Fruit fly (Drosophila melanogaster) S2 (cell line): ENCODE results near the gene CG4278.

Experiments used
- CG8478 ChIP-seq: fragments of >200 bp; optimal IDR thresholded peaks from 2 replicates; lab custom pipeline; 2018
- CTCF ChIP-seq, 2 experiments: fragments of >200 bp; optimal IDR thresholded peaks; 2 replicates each; lab custom pipeline; 2018

Gene CG4278

dm6 chr2L:16321872-16322631, 4.8 kb upstream of the CG4278 start:
- TF ChIP-seq CTCF (optimal IDR thresholded peaks at IDR 0.05; lab: Kevin White, UChicago), result no peak
- no peak for TF ChIP-seq CG8478 (lab: Kevin White, UChicago)

- TF ChIP-seq CG8478 (lab: Kevin White, UChicago) (no peak), CTCF (optimal IDR thresholded peaks at IDR 0.05; lab: Kevin White, UChicago) (no peak)
These were observed 3.3 kb upstream of the CG4278 start for dm6 chr2L:16323544-16323943.

dm6 chr2L:16324833-16325232, 2.0 kb upstream of the CG4278 start:
- TF ChIP-seq CTCF (optimal IDR thresholded peaks at IDR 0.05; lab: Kevin White, UChicago) (no peak), CG8478 (lab: Kevin White, UChicago) (no peak)

- TF ChIP-seq CTCF (optimal IDR thresholded peaks at IDR 0.05; lab: Kevin White, UChicago), result no peak
- no peak for TF ChIP-seq CG8478 (lab: Kevin White, UChicago)
These were observed 1.2 kb upstream of the CG4278 start, which contains the start of gene cact for dm6 chr2L:16325515-16326257. Gene cact (minus strand): TSS chr2L:16326207.

- TF ChIP-seq CG8478 (lab: Kevin White, UChicago) (no peak), CTCF (optimal IDR thresholded peaks at IDR 0.05; lab: Kevin White, UChicago) (peak in 1 of 2 experiments; percentile 19)
These were observed 2.2 kb downstream of the CG4278 start, which contains the start of gene mRpL4 for dm6 chr2L:16329102-16329520. Gene mRpL4 (minus strand): TSS chr2L:16329132.

dm6 chr2L:16329625-16330024, 2.8 kb downstream of the CG4278 start, which contains the start of gene CG4440:
Gene CG4440 (plus strand): TSS chr2L:16329925.
- TF ChIP-seq CTCF (optimal IDR thresholded peaks at IDR 0.05; lab: Kevin White, UChicago), result no peak
- TF ChIP-seq CG8478 (lab: Kevin White, UChicago), result no peak

dm6 chr2L:16337785-16338184, 10.9 kb downstream of the CG4278 start, which contains the start of gene CG31817:
Gene CG31817 (minus strand): TSS chr2L:16337885.
- TF ChIP-seq CTCF (optimal IDR thresholded peaks at IDR 0.05; lab: Kevin White, UChicago) (no peak), CG8478 (lab: Kevin White, UChicago) (no peak)

- TF ChIP-seq CG8478 (lab: Kevin White, UChicago), result no peak
- TF ChIP-seq CTCF (optimal IDR thresholded peaks at IDR 0.05; lab: Kevin White, UChicago), result no peak
These were observed 13.4 kb downstream of the CG4278 start, which contains the start of gene CG42266 for dm6 chr2L:16340268-16340667. Gene CG42266 (minus strand): TSS chr2L:16340368.

- TF ChIP-seq CTCF (optimal IDR thresholded peaks at IDR 0.05; lab: Kevin White, UChicago), result no peak
- TF ChIP-seq CG8478 (lab: Kevin White, UChicago), result no peak
These were observed 15.4 kb downstream of the CG4278 start, which contains the start of gene CG44405 for dm6 chr2L:16342224-16342623. Gene CG44405 (minus strand): TSS chr2L:16342324.

dm6 chr2L:16350160-16350633, 23.3 kb downstream of the CG4278 start:
- no peak for TF ChIP-seq CG8478 (lab: Kevin White, UChicago)
- TF ChIP-seq CTCF (optimal IDR thresholded peaks at IDR 0.05; lab: Kevin White, UChicago), result peak; percentile 71 to 75

dm6 chr2L:16350742-16351568, 24.1 kb downstream of the CG4278 start:
- peak in 1 of 2 experiments; percentile 0 for TF ChIP-seq CTCF (optimal IDR thresholded peaks at IDR 0.05; lab: Kevin White, UChicago)
- TF ChIP-seq CG8478 (lab: Kevin White, UChicago), result no peak

- no peak for TF ChIP-seq CG8478 (lab: Kevin White, UChicago)
- TF ChIP-seq CTCF (optimal IDR thresholded peaks at IDR 0.05; lab: Kevin White, UChicago), result no peak
These were observed 25.1 kb downstream of the CG4278 start for dm6 chr2L:16351805-16352584.
